Fruit fly (Drosophila melanogaster) whole organism, embryonic: ENCODE results near the gene bib.

Source experiments
- CG10543 ChIP-seq: fragments of 200-800 bp; sonication (Bioruptor generic); optimal IDR thresholded peaks from 3 replicates; lab custom pipeline; 2017; ENCODE audit warnings: missing biosample characterization, mild to moderate bottlenecking, missing genetic modification characterization, moderate library complexity
- CG12659 ChIP-seq: fragments of 200-800 bp; sonication (Bioruptor generic); optimal IDR thresholded peaks from 3 replicates; lab custom pipeline; 2017; ENCODE audit warnings: mild to moderate bottlenecking, missing biosample characterization, missing genetic modification reagents, missing genetic modification characterization
- CG13287 ChIP-seq: fragments of 200-800 bp; sonication (Bioruptor generic); IDR thresholded peaks from 2 replicates; pipeline ENCODE4 v1.3.6; 2022; ENCODE audit warnings: missing biosample characterization, missing genetic modification characterization; ENCODE audit not compliant: partially characterized antibody
- CG13624 ChIP-seq: fragments of 200-800 bp; sonication (Bioruptor generic); optimal IDR thresholded peaks from 2 replicates; lab custom pipeline; 2016; ENCODE audit warnings: missing biosample characterization, missing genetic modification characterization
- CG14050 ChIP-seq: fragments of 200-800 bp; sonication (Bioruptor generic); IDR thresholded peaks from 3 replicates; pipeline ENCODE4 v1.3.6; 2022; ENCODE audit warnings: missing biosample characterization, missing genetic modification characterization
- CG1647 ChIP-seq: fragments of 200-800 bp; sonication (Bioruptor generic); optimal IDR thresholded peaks from 3 replicates; lab custom pipeline; 2016; ENCODE audit warnings: missing biosample characterization, missing genetic modification characterization
- CG17359 ChIP-seq: fragments of 200-800 bp; sonication (Bioruptor generic); optimal IDR thresholded peaks from 3 replicates; lab custom pipeline; 2018; ENCODE audit warnings: missing biosample characterization, mild to moderate bottlenecking, missing genetic modification characterization, moderate library complexity
- CG18619 ChIP-seq: fragments of 200-800 bp; sonication (Bioruptor generic); optimal IDR thresholded peaks from 3 replicates; lab custom pipeline; 2017; ENCODE audit warnings: missing biosample characterization, mild to moderate bottlenecking, missing genetic modification characterization
- CG2712 ChIP-seq: fragments of 200-800 bp; optimal IDR thresholded peaks from 3 replicates; lab custom pipeline; 2019; ENCODE audit warnings: missing biosample characterization, mild to moderate bottlenecking, missing genetic modification characterization, moderate library complexity
- CG2875 ChIP-seq: fragments of 200-800 bp; sonication (Bioruptor generic); optimal IDR thresholded peaks from 2 replicates; lab custom pipeline; 2017; ENCODE audit warnings: missing biosample characterization, mild to moderate bottlenecking, missing genetic modification characterization, missing genetic modification reagents
- CG3163 ChIP-seq: fragments of 200-800 bp; sonication (Bioruptor generic); optimal IDR thresholded peaks from 3 replicates; lab custom pipeline; 2016; ENCODE audit warnings: missing biosample characterization, missing genetic modification characterization
- CG32532 ChIP-seq: fragments of 200-800 bp; sonication (Bioruptor generic); IDR thresholded peaks from 2 replicates; pipeline ENCODE4 v1.3.6; 2022; ENCODE audit warnings: missing biosample characterization, missing genetic modification characterization
- CG33557 ChIP-seq: fragments of 200-800 bp; sonication (Bioruptor generic); optimal IDR thresholded peaks from 2 replicates; lab custom pipeline; 2019; ENCODE audit warnings: missing biosample characterization, mild to moderate bottlenecking, missing genetic modification characterization, moderate library complexity
- CG9817 ChIP-seq: fragments of 200-800 bp; sonication (Bioruptor generic); optimal IDR thresholded peaks from 2 replicates; lab custom pipeline; 2018; ENCODE audit warnings: missing biosample characterization, mild to moderate bottlenecking, missing genetic modification characterization, moderate library complexity
- Dad ChIP-seq: fragments of 200-800 bp; sonication (Bioruptor generic); optimal IDR thresholded peaks from 3 replicates; lab custom pipeline; 2016; ENCODE audit warnings: missing biosample characterization, missing genetic modification characterization
- Dbx ChIP-seq: fragments of 200-800 bp; sonication (Bioruptor generic); IDR thresholded peaks from 3 replicates; pipeline ENCODE4 v1.3.6; 2022; ENCODE audit warnings: missing biosample characterization, missing genetic modification characterization
- Deaf1 ChIP-seq: fragments of 200-800 bp; optimal IDR thresholded peaks from 3 replicates; lab custom pipeline; 2019; ENCODE audit warnings: missing biosample characterization, mild to moderate bottlenecking, missing genetic modification characterization, moderate library complexity
- H2.0 ChIP-seq: fragments of 200-800 bp; sonication (Bioruptor generic); IDR thresholded peaks from 2 replicates; pipeline ENCODE4 v1.3.6; 2022; ENCODE audit warnings: missing biosample characterization, missing genetic modification characterization
- Hmx ChIP-seq: fragments of 200-800 bp; sonication (Bioruptor generic); optimal IDR thresholded peaks from 2 replicates; lab custom pipeline; 2016; ENCODE audit warnings: missing biosample characterization, missing genetic modification characterization
- MBD-R2 ChIP-seq: fragments of 200-800 bp; sonication (Bioruptor generic); IDR thresholded peaks from 2 replicates; pipeline ENCODE4 v1.3.6; 2022; ENCODE audit warnings: missing biosample characterization, missing genetic modification characterization
- Myb ChIP-seq: fragments of 200-800 bp; sonication (Bioruptor generic); optimal IDR thresholded peaks from 2 replicates; lab custom pipeline; 2016; ENCODE audit warnings: missing biosample characterization, missing genetic modification characterization
- Stat92E ChIP-seq, 3 experiments: fragments of >200 bp in 2 of 3; fragments of 200-800 bp in 1 of 3; sonication (Bioruptor generic) in 1 of 3; optimal IDR thresholded peaks; 2 replicates each; lab custom pipeline; 2017 to 2019; ENCODE audit warnings: missing biosample characterization in 3 of 3, missing genetic modification characterization in 3 of 3, mild to moderate bottlenecking in 1 of 3, moderate library complexity in 1 of 3
- Usf ChIP-seq: fragments of 200-800 bp; sonication (Bioruptor generic); optimal IDR thresholded peaks from 2 replicates; lab custom pipeline; 2017; ENCODE audit warnings: missing genotype, missing biosample characterization, missing genetic modification characterization
- ara ChIP-seq: fragments of 200-800 bp; sonication (Bioruptor generic); IDR thresholded peaks from 2 replicates; pipeline ENCODE4 v1.3.6; 2022; ENCODE audit warnings: missing biosample characterization, missing genetic modification characterization
- az2 ChIP-seq: fragments of 200-800 bp; sonication (Bioruptor generic); optimal IDR thresholded peaks from 3 replicates; lab custom pipeline; 2016; ENCODE audit warnings: missing biosample characterization, missing genetic modification characterization
- bab2 ChIP-seq: fragments of 200-800 bp; sonication (Bioruptor generic); optimal IDR thresholded peaks from 2 replicates; lab custom pipeline; 2016; ENCODE audit warnings: missing biosample characterization, missing genetic modification characterization
- caup ChIP-seq: fragments of 200-800 bp; sonication (Bioruptor generic); optimal IDR thresholded peaks from 3 replicates; lab custom pipeline; 2017; ENCODE audit warnings: missing biosample characterization, mild to moderate bottlenecking, missing genetic modification characterization, moderate library complexity; ENCODE audit not compliant: severe bottlenecking
- chinmo ChIP-seq: fragments of 200-800 bp; sonication (Bioruptor generic); IDR thresholded peaks from 4 replicates; pipeline ENCODE4 v1.3.6; 2022; ENCODE audit warnings: missing biosample characterization, missing genetic modification characterization; ENCODE audit not compliant: partially characterized antibody
- ci ChIP-seq: fragments of 200-800 bp; sonication (Bioruptor generic); IDR thresholded peaks from 3 replicates; pipeline ENCODE4 v1.3.6; 2022; ENCODE audit warnings: missing biosample characterization, missing genetic modification characterization
- dan ChIP-seq: fragments of 200-800 bp; sonication (Bioruptor generic); IDR thresholded peaks from 2 replicates; pipeline ENCODE4 v1.3.6; 2022; ENCODE audit warnings: missing biosample characterization, missing genetic modification characterization
- emc ChIP-seq: fragments of 200-800 bp; sonication (Bioruptor generic); optimal IDR thresholded peaks from 2 replicates; lab custom pipeline; 2016; ENCODE audit warnings: missing biosample characterization, missing genetic modification characterization
- gro ChIP-seq: fragments of 200-800 bp; sonication (Bioruptor generic); optimal IDR thresholded peaks from 2 replicates; lab custom pipeline; 2016; ENCODE audit warnings: missing biosample characterization, missing genetic modification characterization
- hkb ChIP-seq, 2 experiments: fragments of 200-800 bp in 1 of 2; fragments of >200 bp in 1 of 2; sonication (Bioruptor generic) in 1 of 2; IDR thresholded peaks in 1 of 2; optimal IDR thresholded peaks in 1 of 2; 2 replicates each; pipeline versions ENCODE4 v1.3.6 to Lab custom; 2017 to 2022; ENCODE audit warnings: missing biosample characterization in 1 of 2, missing genetic modification characterization in 1 of 2
- lab ChIP-seq: fragments of 200-800 bp; sonication (Bioruptor generic); optimal IDR thresholded peaks from 3 replicates; lab custom pipeline; 2017; ENCODE audit warnings: missing biosample characterization, missing genetic modification characterization, mild to moderate bottlenecking, moderate library complexity, missing genetic modification reagents
- luna ChIP-seq: fragments of 200-800 bp; sonication (Bioruptor generic); optimal IDR thresholded peaks from 2 replicates; lab custom pipeline; 2016; ENCODE audit warnings: missing biosample characterization, missing genetic modification characterization
- nerfin-2 ChIP-seq: fragments of 200-800 bp; sonication (Bioruptor generic); IDR thresholded peaks from 2 replicates; pipeline ENCODE4 v1.3.6; 2022; ENCODE audit warnings: missing biosample characterization, missing genetic modification characterization; ENCODE audit not compliant: partially characterized antibody
- prd ChIP-seq, 3 experiments: fragments of >200 bp in 2 of 3; fragments of 200-800 bp in 1 of 3; sonication (Bioruptor generic) in 1 of 3; optimal IDR thresholded peaks in 2 of 3; IDR thresholded peaks in 1 of 3; 2 replicates in 2 of 3; 3 replicates in 1 of 3; pipeline versions ENCODE4 v1.3.6 to Lab custom; 2017 to 2022; ENCODE audit warnings: missing biosample characterization in 1 of 3, missing genetic modification characterization in 1 of 3
- pum ChIP-seq: fragments of 200-800 bp; sonication (Bioruptor generic); optimal IDR thresholded peaks from 2 replicates; lab custom pipeline; 2016; ENCODE audit warnings: missing biosample characterization, missing genetic modification characterization
- salm ChIP-seq: fragments of 200-800 bp; sonication (Bioruptor generic); optimal IDR thresholded peaks from 2 replicates; lab custom pipeline; 2018; ENCODE audit warnings: missing biosample characterization, mild to moderate bottlenecking, missing genetic modification characterization
- sc ChIP-seq, 3 experiments: fragments of >200 bp in 2 of 3; fragments of 200-800 bp in 1 of 3; sonication (Bioruptor generic) in 1 of 3; optimal IDR thresholded peaks; 2 replicates in 2 of 3; 3 replicates in 1 of 3; lab custom pipeline; 2017; ENCODE audit warnings: mild to moderate bottlenecking in 1 of 3, missing biosample characterization in 1 of 3, missing genetic modification characterization in 1 of 3, missing genetic modification reagents in 1 of 3
- ssp ChIP-seq: fragments of 200-800 bp; sonication (Bioruptor generic); IDR thresholded peaks from 2 replicates; pipeline ENCODE4 v1.3.6; 2022; ENCODE audit warnings: missing biosample characterization, missing genetic modification characterization
- tio ChIP-seq: fragments of 200-800 bp; sonication (Bioruptor generic); optimal IDR thresholded peaks from 2 replicates; lab custom pipeline; 2017; ENCODE audit warnings: missing biosample characterization, missing genetic modification characterization, inconsistent platforms
- toy ChIP-seq: fragments of 200-800 bp; sonication (Bioruptor generic); IDR thresholded peaks from 2 replicates; pipeline ENCODE4 v1.3.6; 2022; ENCODE audit warnings: missing biosample characterization, missing genetic modification characterization
- twi ChIP-seq: fragments of 200-800 bp; optimal IDR thresholded peaks from 2 replicates; lab custom pipeline; 2019; ENCODE audit warnings: missing biosample characterization, mild to moderate bottlenecking, missing genetic modification characterization, moderate library complexity
- wek ChIP-seq: fragments of 200-800 bp; sonication (Bioruptor generic); optimal IDR thresholded peaks from 3 replicates; lab custom pipeline; 2018; ENCODE audit warnings: missing biosample characterization, mild to moderate bottlenecking, missing genetic modification characterization, moderate library complexity
- zen ChIP-seq: fragments of 200-800 bp; sonication (Bioruptor generic); optimal IDR thresholded peaks from 3 replicates; lab custom pipeline; 2018; ENCODE audit warnings: missing biosample characterization, mild to moderate bottlenecking, missing genetic modification characterization, moderate library complexity

bib gene

DNA sequence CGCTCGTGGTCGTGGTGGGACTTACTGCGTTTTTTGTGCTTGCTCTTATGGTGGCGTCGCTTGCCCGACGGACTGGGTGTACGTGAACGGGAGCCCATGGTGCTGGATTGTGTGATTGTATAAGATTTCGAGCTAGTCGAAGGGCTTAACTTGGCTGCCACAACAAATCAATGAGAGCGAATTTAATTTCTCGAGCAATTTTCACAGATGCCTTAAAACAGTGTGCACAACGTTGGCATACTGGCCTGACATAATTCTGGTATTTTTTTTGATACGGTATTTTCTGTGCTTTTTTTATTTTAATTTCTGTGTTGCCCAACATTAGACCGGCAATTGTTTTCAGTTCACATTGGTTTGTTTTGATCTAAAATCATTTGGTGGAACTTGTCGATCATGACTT is 46.5 kb upstream of the bib start, which contains the start of gene Arglu1 (continued):
- TF ChIP-seq Dbx (GFP tag; lab: Robert Waterston, UW) (peak; percentile 57; the same call in 1 of the 3 replicates), Dad (peak; percentile 5), hkb (optimal IDR thresholded peaks at IDR 0.05; lab: Kevin White, UChicago) (no peak), hkb (GFP tag; IDR thresholded peaks at IDR 0.05; lab: Robert Waterston, UW) (peak; percentile 28; the same call in 1 of the 2 replicates), salm (no peak), CG13624 (GFP tag; lab: Kevin White, UChicago) (peak; percentile 26), CG33557 (GFP tag; lab: Kevin White, UChicago) (no peak), ssp (GFP tag; lab: Robert Waterston, UW) (0 out of 2 replicates have a peak, but pooled peaks have one; percentile 18), nerfin-2 (GFP tag; lab: Robert Waterston, UW) (no peak), dan (GFP tag; lab: Robert Waterston, UW) (no peak)

DNA sequence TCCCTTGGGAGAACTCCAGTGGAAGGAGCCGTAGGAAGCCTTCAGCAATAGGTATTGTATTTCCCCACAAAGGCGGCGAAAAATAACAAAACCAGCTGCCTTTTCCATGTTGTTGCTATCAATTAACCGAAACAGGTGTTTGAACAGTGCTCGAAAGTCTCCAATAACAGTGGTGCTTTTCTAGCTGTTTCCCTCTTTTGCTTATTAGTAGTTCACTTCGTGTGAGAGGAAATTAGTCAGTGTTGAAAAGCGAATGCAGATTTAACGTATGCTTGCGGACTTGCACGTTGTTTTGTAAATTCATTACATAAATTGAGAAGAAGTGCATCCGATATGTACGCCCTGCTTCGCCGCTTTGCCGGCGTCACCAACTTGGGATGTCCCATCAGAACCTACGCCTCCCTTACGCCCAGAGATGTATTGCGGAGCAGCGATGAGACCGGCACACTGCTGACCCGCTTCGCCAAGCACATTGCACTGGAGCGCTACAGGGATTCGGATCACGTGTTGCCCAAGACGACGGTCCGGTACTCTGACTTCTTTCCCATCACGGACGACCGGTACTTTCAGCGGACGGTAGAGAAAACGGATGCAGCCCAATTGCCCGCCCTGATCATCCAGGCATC is 45.7 kb upstream of the bib start, which contains the start of the genes Datp and CG4619:
Gene Datp, minus strand, starts transcription at position 160 of the 626 bp plus-strand sequence.
Gene CG4619, plus strand, starts transcription at position 233 of the 626 bp plus-strand sequence.
- TF ChIP-seq ara (GFP tag; lab: Robert Waterston, UW) (no peak), CG9817 (tag; lab: Kevin White, UChicago) (peak; percentile 39), az2 (GFP tag; lab: Kevin White, UChicago) (no peak), Stat92E (GFP tag; optimal IDR thresholded peaks at IDR 0.05; lab: Kevin White, UChicago) (no peak), Myb (GFP tag; lab: Kevin White, UChicago) (peak; percentile 80), CG13624 (GFP tag; lab: Kevin White, UChicago) (peak; percentile 32), lab (GFP tag; lab: Kevin White, UChicago) (peak; percentile 64), CG10543 (GFP tag; lab: Kevin White, UChicago) (peak; percentile 29), wek (GFP tag; lab: Kevin White, UChicago) (no peak), gro (GFP tag; lab: Kevin White, UChicago) (peak; percentile 24), CG12659 (GFP tag; lab: Kevin White, UChicago) (peak; percentile 44), emc (GFP tag; lab: Kevin White, UChicago) (peak; percentile 38), prd (optimal IDR thresholded peaks at IDR 0.05; lab: Kevin White, UChicago) (no peak), prd (GFP tag; IDR thresholded peaks at IDR 0.05; lab: Robert Waterston, UW) (peak; percentile 20; the same call in 1 of the 3 replicates), Usf (GFP tag; lab: Kevin White, UChicago) (no peak), tio (GFP tag; lab: Kevin White, UChicago) (no peak), CG18619 (GFP tag; lab: Kevin White, UChicago) (peak; percentile 54), zen (peak; percentile 67), CG2875 (GFP tag; lab: Kevin White, UChicago) (no peak), Deaf1 (tag; lab: Kevin White, UChicago) (no peak), CG1647 (GFP tag; lab: Kevin White, UChicago) (peak; percentile 21), CG13287 (GFP tag; lab: Robert Waterston, UW) (peak; percentile 26; the same call in 1 of the 2 replicates), H2.0 (GFP tag; lab: Robert Waterston, UW) (0 out of 2 replicates have a peak, but pooled peaks have one; percentile 9), Hmx (no peak), chinmo (GFP tag; lab: Robert Waterston, UW) (no peak), luna (GFP tag; lab: Kevin White, UChicago) (no peak), CG2712 (tag; lab: Kevin White, UChicago) (peak; percentile 16), CG3163 (peak; percentile 13), CG17359 (tag; lab: Kevin White, UChicago) (no peak), sc (optimal IDR thresholded peaks at IDR 0.05; lab: Kevin White, UChicago) (no peak), sc (GFP tag; optimal IDR thresholded peaks at IDR 0.05; lab: Kevin White, UChicago) (no peak), caup (GFP tag; lab: Kevin White, UChicago) (peak; percentile 54), MBD-R2 (GFP tag; lab: Robert Waterston, UW) (peak; percentile 93), toy (GFP tag; lab: Robert Waterston, UW) (no peak), pum (GFP tag; lab: Kevin White, UChicago) (peak; percentile 29), bab2 (GFP tag; lab: Kevin White, UChicago) (peak; percentile 5), twi (tag; lab: Kevin White, UChicago) (no peak), CG14050 (GFP tag; lab: Robert Waterston, UW) (no peak; the same call in 2 of the 3 replicates), CG32532 (GFP tag; lab: Robert Waterston, UW) (no peak), ci (peak; percentile 65)
